Worm (Caenorhabditis elegans) whole organism, L2 larva: ENCODE results near the gene K08E4.7.

Experiments
- C34F6.9 ChIP-seq: fragments of 150-350 bp; optimal IDR thresholded peaks from 2 replicates; lab custom pipeline; 2014; ENCODE audit warnings: missing biosample characterization, missing genetic modification characterization
- F13H6.1 ChIP-seq: sonication (generic microtip); optimal IDR thresholded peaks from 2 replicates; lab custom pipeline; 2016; ENCODE audit warnings: missing genetic modification characterization, missing compliant biosample characterization
- R02D3.7 ChIP-seq: fragments of 150-350 bp; optimal IDR thresholded peaks from 2 replicates; lab custom pipeline; 2014; ENCODE audit warnings: missing biosample characterization, missing genetic modification characterization
- aly-2 ChIP-seq: fragments of 150-350 bp; optimal IDR thresholded peaks from 2 replicates; lab custom pipeline; 2014; ENCODE audit warnings: missing biosample characterization, missing genetic modification characterization
- blmp-1 ChIP-seq: sonication (generic microtip); optimal IDR thresholded peaks from 2 replicates; lab custom pipeline; 2017; ENCODE audit warnings: missing genetic modification characterization, mild to moderate bottlenecking, missing compliant biosample characterization, antibody characterized with exemption, moderate library complexity; ENCODE audit not compliant: insufficient read depth
- ceh-16 ChIP-seq: fragments of 150-350 bp; optimal IDR thresholded peaks from 2 replicates; lab custom pipeline; 2014; ENCODE audit warnings: missing biosample characterization, missing genetic modification characterization
- ceh-82 ChIP-seq: fragments of 150-350 bp; optimal IDR thresholded peaks from 2 replicates; lab custom pipeline; 2014; ENCODE audit warnings: missing biosample characterization, missing genetic modification characterization
- crh-2 ChIP-seq: sonication (generic microtip); optimal IDR thresholded peaks from 2 replicates; lab custom pipeline; 2017; ENCODE audit warnings: missing biosample characterization, missing genetic modification characterization
- dmd-4 ChIP-seq: sonication (generic microtip); optimal IDR thresholded peaks from 2 replicates; lab custom pipeline; 2017; ENCODE audit warnings: missing biosample characterization, missing genetic modification characterization
- egl-27 ChIP-seq: sonication (generic microtip); optimal IDR thresholded peaks from 3 replicates; lab custom pipeline; 2017; ENCODE audit warnings: missing biosample characterization, missing genetic modification reagents, missing genetic modification characterization
- elt-1 ChIP-seq: fragments of 150-350 bp; optimal IDR thresholded peaks from 2 replicates; lab custom pipeline; 2014; ENCODE audit warnings: missing biosample characterization, missing genetic modification characterization
- fos-1 ChIP-seq: fragments of 150-350 bp; optimal IDR thresholded peaks from 2 replicates; lab custom pipeline; 2014; ENCODE audit warnings: missing biosample characterization, missing genetic modification characterization
- gmeb-1 ChIP-seq: fragments of 150-350 bp; optimal IDR thresholded peaks from 2 replicates; lab custom pipeline; 2014; ENCODE audit warnings: missing biosample characterization, missing genetic modification characterization
- lin-13 ChIP-seq: fragments of 150-350 bp; optimal IDR thresholded peaks from 2 replicates; lab custom pipeline; 2014; ENCODE audit warnings: missing biosample characterization, missing genetic modification reagents, missing genetic modification characterization
- lsy-2 ChIP-seq, 2 experiments: fragments of 150-350 bp in 1 of 2; sonication (generic microtip) in 1 of 2; optimal IDR thresholded peaks; 2 replicates each; lab custom pipeline; 2014 to 2017; ENCODE audit warnings: missing biosample characterization in 2 of 2, missing genetic modification characterization in 2 of 2
- mab-5 ChIP-seq: fragments of 150-350 bp; optimal IDR thresholded peaks from 2 replicates; lab custom pipeline; 2014; ENCODE audit warnings: missing biosample characterization, missing genetic modification characterization
- mbf-1 ChIP-seq: sonication (generic microtip); optimal IDR thresholded peaks from 2 replicates; lab custom pipeline; 2017; ENCODE audit warnings: missing biosample characterization, missing genetic modification characterization
- mdl-1 ChIP-seq, 2 experiments: fragments of 150-350 bp in 1 of 2; sonication (generic microtip) in 1 of 2; optimal IDR thresholded peaks; 2 replicates each; lab custom pipeline; 2017; ENCODE audit warnings: missing biosample characterization in 2 of 2, missing genetic modification characterization in 2 of 2
- nhr-10 ChIP-seq: sonication (generic microtip); optimal IDR thresholded peaks from 2 replicates; lab custom pipeline; 2017; ENCODE audit warnings: missing biosample characterization, missing genetic modification characterization
- nhr-11 ChIP-seq: fragments of 150-350 bp; optimal IDR thresholded peaks from 2 replicates; lab custom pipeline; 2014; ENCODE audit warnings: missing biosample characterization, missing genetic modification characterization
- nhr-12 ChIP-seq: fragments of 150-350 bp; optimal IDR thresholded peaks from 2 replicates; lab custom pipeline; 2014; ENCODE audit warnings: missing biosample characterization, missing genetic modification characterization
- nhr-129 ChIP-seq: fragments of 150-350 bp; optimal IDR thresholded peaks from 2 replicates; lab custom pipeline; 2014; ENCODE audit warnings: missing biosample characterization, missing genetic modification characterization
- nhr-21 ChIP-seq: fragments of 150-350 bp; optimal IDR thresholded peaks from 2 replicates; lab custom pipeline; 2014; ENCODE audit warnings: missing biosample characterization, missing genetic modification characterization
- nhr-237 ChIP-seq: fragments of 150-350 bp; optimal IDR thresholded peaks from 2 replicates; lab custom pipeline; 2014; ENCODE audit warnings: missing biosample characterization, missing genetic modification characterization
- nhr-25 ChIP-seq: fragments of 150-350 bp; sonication (generic microtip); optimal IDR thresholded peaks from 3 replicates; lab custom pipeline; 2014; ENCODE audit warnings: missing biosample characterization, missing genetic modification characterization
- nhr-6 ChIP-seq: fragments of 150-350 bp; optimal IDR thresholded peaks from 2 replicates; lab custom pipeline; 2014; ENCODE audit warnings: missing biosample characterization, missing genetic modification characterization
- nhr-77 ChIP-seq: fragments of 150-350 bp; optimal IDR thresholded peaks from 2 replicates; lab custom pipeline; 2014; ENCODE audit warnings: missing biosample characterization, missing genetic modification characterization
- sem-4 ChIP-seq: fragments of 150-350 bp; optimal IDR thresholded peaks from 2 replicates; lab custom pipeline; 2014; ENCODE audit warnings: missing biosample characterization, missing genetic modification reagents, missing genetic modification characterization
- skn-1 ChIP-seq: sonication (generic microtip); optimal IDR thresholded peaks from 2 replicates; lab custom pipeline; 2017; ENCODE audit warnings: missing biosample characterization, missing genetic modification characterization
- sma-3 ChIP-seq: sonication (generic microtip); optimal IDR thresholded peaks from 2 replicates; lab custom pipeline; 2016; ENCODE audit warnings: missing genetic modification reagents, missing genetic modification characterization, missing compliant biosample characterization
- snpc-4 ChIP-seq: fragments of 150-350 bp; optimal IDR thresholded peaks from 2 replicates; lab custom pipeline; 2014; ENCODE audit warnings: missing biosample characterization, missing genetic modification characterization
- unc-55 ChIP-seq: fragments of 150-350 bp; sonication (generic microtip); optimal IDR thresholded peaks from 3 replicates; lab custom pipeline; 2014; ENCODE audit warnings: missing biosample characterization, missing genetic modification reagents, missing genetic modification characterization
- unc-62 ChIP-seq: fragments of 150-350 bp; optimal IDR thresholded peaks from 2 replicates; lab custom pipeline; 2014; ENCODE audit warnings: missing biosample characterization, missing genetic modification reagents, missing genetic modification characterization
- zag-1 ChIP-seq: fragments of 150-350 bp; optimal IDR thresholded peaks from 2 replicates; lab custom pipeline; 2014; ENCODE audit warnings: missing biosample characterization, missing genetic modification characterization
- ztf-1 ChIP-seq: fragments of 200-800 bp; sonication (Bioruptor generic); conservative IDR thresholded peaks from 2 replicates; pipeline ENCODE4 v1.3.6; 2022; ENCODE audit warnings: missing genetic modification characterization, missing compliant biosample characterization
- ztf-11 ChIP-seq: sonication (generic microtip); optimal IDR thresholded peaks from 2 replicates; lab custom pipeline; 2017; ENCODE audit warnings: missing biosample characterization, missing genetic modification characterization
- ztf-4 ChIP-seq: fragments of 150-350 bp; optimal IDR thresholded peaks from 2 replicates; lab custom pipeline; 2014; ENCODE audit warnings: missing biosample characterization, missing genetic modification characterization

The K08E4.7 gene

DNA sequence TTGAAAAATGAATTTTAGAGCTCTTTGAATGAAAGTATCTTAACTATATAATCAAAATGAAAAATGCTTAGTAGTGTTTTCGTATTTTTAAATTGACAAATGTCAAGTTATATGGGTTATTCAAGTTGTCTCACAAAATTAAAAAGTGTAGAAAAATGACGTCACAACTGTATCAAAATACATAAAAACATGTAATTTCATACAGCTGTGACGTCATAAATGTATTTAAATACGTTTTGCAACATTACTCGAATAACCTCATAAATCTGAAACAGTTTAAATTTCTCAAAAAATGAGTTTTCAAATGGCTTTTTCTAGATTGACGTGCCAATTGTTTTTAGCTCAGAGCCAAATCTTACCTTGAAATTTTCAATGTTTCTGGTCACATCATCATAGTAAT, 34.1 kb downstream of the K08E4.7 start:
- TF ChIP-seq lin-13 (GFP tag; lab: Kevin White, UChicago): no peak
- TF ChIP-seq fos-1 (tag; lab: Kevin White, UChicago): no peak
- no peak for TF ChIP-seq aly-2 (tag; lab: Kevin White, UChicago)
- no peak for TF ChIP-seq nhr-10 (tag; lab: Kevin White, UChicago)
- TF ChIP-seq unc-55 (GFP tag; lab: Kevin White, UChicago): no peak
- no peak for TF ChIP-seq crh-2
- no peak for TF ChIP-seq skn-1
- no peak for TF ChIP-seq C34F6.9 (tag; lab: Kevin White, UChicago)
- TF ChIP-seq, all 48 proteins: peak for 0

DNA sequence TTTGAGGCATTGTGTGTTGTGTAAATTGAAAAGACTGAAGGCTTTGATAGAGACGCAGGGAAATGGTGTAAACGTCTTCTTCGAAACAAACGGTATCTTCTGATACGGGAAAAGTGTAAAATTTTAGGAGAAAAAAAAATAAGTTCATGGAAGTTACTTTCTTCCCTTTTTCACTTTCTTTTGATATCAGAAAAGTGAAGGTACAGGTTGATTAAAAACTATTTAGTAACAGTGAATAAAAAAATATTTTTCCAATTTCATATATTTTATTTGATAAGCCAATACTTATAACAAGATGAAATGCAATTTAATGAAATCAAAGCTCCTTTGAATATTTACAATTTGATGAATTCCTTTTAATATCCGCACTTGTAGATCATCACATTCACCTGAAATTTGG, 34.7 kb downstream of the K08E4.7 start, which contains the start of gene col-129:
Gene col-129 (minus strand): TSS at position 101 of the 400 bp plus-strand sequence.
- TF ChIP-seq nhr-10 (tag; lab: Kevin White, UChicago) (no peak), nhr-6 (tag; lab: Kevin White, UChicago) (no peak), lin-13 (GFP tag; lab: Kevin White, UChicago) (no peak), nhr-21 (no peak), mbf-1 (tag; lab: Kevin White, UChicago) (no peak), nhr-77 (tag; lab: Kevin White, UChicago) (no peak), nhr-237 (tag; lab: Kevin White, UChicago) (no peak), F13H6.1 (tag; lab: Kevin White, UChicago) (no peak), zag-1 (no peak), dmd-4 (tag; lab: Kevin White, UChicago) (no peak), gmeb-1 (tag; lab: Kevin White, UChicago) (no peak), mab-5 (tag; lab: Kevin White, UChicago) (no peak), ceh-82 (tag; lab: Kevin White, UChicago) (no peak), egl-27 (tag; lab: Kevin White, UChicago) (no peak)

DNA sequence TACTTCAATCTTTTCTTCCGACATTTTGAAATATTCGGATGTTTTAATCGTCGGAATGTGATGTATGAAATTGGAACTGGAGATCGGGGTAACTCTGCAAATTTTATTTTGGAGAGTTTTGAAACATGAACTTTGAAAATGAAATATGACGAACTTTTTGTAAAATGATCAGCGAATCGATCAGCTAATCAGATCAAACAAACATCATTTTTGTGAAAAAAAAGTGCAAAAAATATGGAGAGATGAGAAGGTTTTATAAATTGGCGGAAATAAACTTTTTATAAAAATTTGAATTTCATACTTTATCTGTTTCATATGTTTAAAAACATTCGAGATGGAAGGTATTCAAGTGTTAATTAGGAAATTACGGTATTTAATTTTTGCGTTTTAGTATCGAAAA, 35.9 kb downstream of the K08E4.7 start, which contains the start of gene dlc-2:
Gene dlc-2 (minus strand): TSS at position 101 of the 400 bp plus-strand sequence.
- TF ChIP-seq lsy-2 (tag; optimal IDR thresholded peaks at IDR 0.05; lab: Kevin White, UChicago) (no peak), nhr-6 (tag; lab: Kevin White, UChicago) (no peak)

DNA sequence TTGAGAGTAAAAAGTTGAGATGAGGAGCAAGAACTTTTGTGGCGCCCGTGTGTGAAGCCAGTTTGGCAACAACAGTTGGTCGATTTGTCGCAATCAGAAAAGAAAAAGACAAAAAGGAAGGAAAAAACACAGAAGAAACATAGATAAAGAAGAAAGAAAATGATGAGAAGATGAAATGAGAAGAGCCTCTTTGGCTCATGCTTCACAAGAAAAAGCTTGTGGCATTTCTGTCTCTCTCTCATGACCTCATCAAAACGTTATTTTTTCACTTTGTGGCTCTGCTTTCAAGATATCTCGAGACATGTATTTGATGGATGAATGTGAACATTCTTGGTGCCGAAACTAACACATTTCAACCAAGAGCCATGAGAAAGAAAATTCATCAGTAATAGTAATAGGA, 37.5 kb downstream of the K08E4.7 start:
- TF ChIP-seq lsy-2 (tag; optimal IDR thresholded peaks at IDR 0.05; lab: Kevin White, UChicago) (peak in 1 of 2 experiments; percentile 23), ztf-1 (GFP tag; lab: Robert Waterston, UW) (no peak), F13H6.1 (tag; lab: Kevin White, UChicago) (peak; percentile 63), ceh-82 (tag; lab: Kevin White, UChicago) (no peak), fos-1 (tag; lab: Kevin White, UChicago) (no peak), unc-55 (GFP tag; lab: Kevin White, UChicago) (no peak), nhr-10 (tag; lab: Kevin White, UChicago) (no peak), nhr-11 (tag; lab: Kevin White, UChicago) (no peak), ceh-16 (tag; lab: Kevin White, UChicago) (no peak), lin-13 (GFP tag; lab: Kevin White, UChicago) (no peak), R02D3.7 (tag; lab: Kevin White, UChicago) (no peak), elt-1 (tag; lab: Kevin White, UChicago) (no peak), nhr-129 (peak; percentile 94), C34F6.9 (tag; lab: Kevin White, UChicago) (peak; percentile 35), nhr-6 (tag; lab: Kevin White, UChicago) (no peak), mdl-1 (tag; optimal IDR thresholded peaks at IDR 0.05; lab: Kevin White, UChicago) (no peak), ztf-4 (tag; lab: Kevin White, UChicago) (no peak), sma-3 (GFP tag; lab: Kevin White, UChicago) (no peak), sem-4 (tag; lab: Kevin White, UChicago) (no peak), aly-2 (tag; lab: Kevin White, UChicago) (no peak), unc-62 (GFP tag; lab: Kevin White, UChicago) (no peak), nhr-12 (no peak), snpc-4 (tag; lab: Kevin White, UChicago) (no peak), nhr-25 (tag; lab: Kevin White, UChicago) (no peak), mbf-1 (tag; lab: Kevin White, UChicago) (no peak), blmp-1 (tag; lab: Kevin White, UChicago) (no peak), nhr-237 (tag; lab: Kevin White, UChicago) (no peak), ztf-11 (tag; lab: Kevin White, UChicago) (no peak)
